Worm (Caenorhabditis elegans): ENCODE results near the gene add-1.

- TF ChIP-seq ama-1 (optimal IDR thresholded peaks at IDR 0.05) = no peak
- no peak for TF ChIP-seq unc-39 (tag; optimal IDR thresholded peaks at IDR 0.05)
- no peak for TF ChIP-seq unc-62 (GFP tag; optimal IDR thresholded peaks at IDR 0.05)
These were observed 38.2 kb downstream of the add-1 start for ce11 chrX:4821602-4822001.

All from whole organism, L2 larva.